Fruit fly (Drosophila melanogaster): ENCODE measurements around the gene Ptpa.

Ptpa gene

dm6 chr2L:3354642-3355380 lies 22.0 kb upstream of the Ptpa start, which contains the start of gene E23 (continued):
- TF ChIP-seq Lhr (GFP tag; optimal IDR thresholded peaks at IDR 0.05) (peak; percentile 97), Rfx (GFP tag; IDR thresholded peaks at IDR 0.05) (peak; percentile 98), Dbx (GFP tag; IDR thresholded peaks at IDR 0.05) (peak; percentile 98), Chrac-16 (GFP tag; optimal IDR thresholded peaks at IDR 0.05) (peak; percentile 98), Fer1 (GFP tag; optimal IDR thresholded peaks at IDR 0.05) (peak; percentile 99), CG4707 (GFP tag; optimal IDR thresholded peaks at IDR 0.05) (peak; percentile 93), trem (tag; optimal IDR thresholded peaks at IDR 0.05) (peak; percentile 97), ac (GFP tag; optimal IDR thresholded peaks at IDR 0.05) (no peak), CG10959 (GFP tag; IDR thresholded peaks at IDR 0.05) (peak; percentile 95), Camta (GFP tag; optimal IDR thresholded peaks at IDR 0.05) (peak; percentile 96), unc-4 (GFP tag; IDR thresholded peaks at IDR 0.05; ENCODE audit: partially characterized antibody) (peak; percentile 40; the same call in 1 of the 2 replicates), Hr3 (GFP tag; optimal IDR thresholded peaks at IDR 0.05) (peak; percentile 99), Doc3 (GFP tag; IDR thresholded peaks at IDR 0.05; ENCODE audit: partially characterized antibody) (no peak), CG6765 (GFP tag; optimal IDR thresholded peaks at IDR 0.05) (peak; percentile 96), Ssrp (tag; optimal IDR thresholded peaks at IDR 0.05) (peak; percentile 99), CG12236 (GFP tag; optimal IDR thresholded peaks at IDR 0.05) (peak; percentile 78), MTF-1 (GFP tag; optimal IDR thresholded peaks at IDR 0.05; ENCODE audit: borderline replicate concordance) (peak; percentile 90), chinmo (GFP tag; IDR thresholded peaks at IDR 0.05; ENCODE audit: partially characterized antibody) (peak; percentile 97; the same call in 3 of the 4 replicates), CG32767 (GFP tag; IDR thresholded peaks at IDR 0.05) (peak; percentile 97), CG5245 (GFP tag; optimal IDR thresholded peaks at IDR 0.05) (peak; percentile 97), CG3407 (GFP tag; optimal IDR thresholded peaks at IDR 0.05) (peak; percentile 98), CG15011 (GFP tag; optimal IDR thresholded peaks at IDR 0.05) (peak; percentile 97), CG17802 (tag; optimal IDR thresholded peaks at IDR 0.05) (peak; percentile 90), cg (GFP tag; optimal IDR thresholded peaks at IDR 0.05) (peak; percentile 31), Nf-YC (tag; optimal IDR thresholded peaks at IDR 0.05) (peak; percentile 93), CG13287 (GFP tag; IDR thresholded peaks at IDR 0.05; ENCODE audit: partially characterized antibody) (peak; percentile 70), Dp (GFP tag; optimal IDR thresholded peaks at IDR 0.05) (peak; percentile 31), pan (optimal IDR thresholded peaks at IDR 0.05) (no peak), pan (GFP tag; optimal IDR thresholded peaks at IDR 0.05 in 1 of 2, IDR thresholded peaks at IDR 0.05 in 1 of 2) (peak in 1 of 2 experiments; percentile 98), Rx (GFP tag; IDR thresholded peaks at IDR 0.05) (peak; percentile 97), Sry-δ (GFP tag; optimal IDR thresholded peaks at IDR 0.05) (peak; percentile 51), HLH54F (GFP tag; optimal IDR thresholded peaks at IDR 0.05) (peak; percentile 97), Taf1 (GFP tag; IDR thresholded peaks at IDR 0.05) (peak; percentile 92), zf30C (GFP tag; optimal IDR thresholded peaks at IDR 0.05) (peak; percentile 99), CG12659 (GFP tag; optimal IDR thresholded peaks at IDR 0.05) (peak; percentile 99), CG16863 (GFP tag; optimal IDR thresholded peaks at IDR 0.05) (peak; percentile 94), btn (GFP tag; optimal IDR thresholded peaks at IDR 0.05) (peak; percentile 77), CG4328 (GFP tag; optimal IDR thresholded peaks at IDR 0.05) (peak; percentile 98), Elba2 (GFP tag; optimal IDR thresholded peaks at IDR 0.05) (peak; percentile 71), CoRest (tag; optimal IDR thresholded peaks at IDR 0.05) (peak; percentile 100), CG2202 (tag; optimal IDR thresholded peaks at IDR 0.05) (peak; percentile 99), CG42726 (GFP tag; IDR thresholded peaks at IDR 0.05; ENCODE audit: partially characterized antibody) (peak; percentile 58), CG7357 (GFP tag; IDR thresholded peaks at IDR 0.05) (peak; percentile 95), dm (GFP tag; optimal IDR thresholded peaks at IDR 0.05) (peak; percentile 91), CG9797 (GFP tag; optimal IDR thresholded peaks at IDR 0.05) (peak; percentile 56), CG9727 (GFP tag; optimal IDR thresholded peaks at IDR 0.05) (peak; percentile 99), ase (GFP tag; IDR thresholded peaks at IDR 0.05) (peak; percentile 97), emc (GFP tag; optimal IDR thresholded peaks at IDR 0.05) (peak; percentile 91), Tbp (GFP tag; optimal IDR thresholded peaks at IDR 0.05) (no peak)
